Fruit fly (Drosophila melanogaster) whole organism, embryonic: ENCODE measurements around the gene Cypl.

ENCODE experiments used
- CG1024 ChIP-seq: fragments of 200-800 bp; sonication (Bioruptor generic); IDR thresholded peaks from 2 replicates; pipeline ENCODE4 v1.3.6; 2022; ENCODE audit warnings: missing biosample characterization, missing genetic modification characterization
- CG10462 ChIP-seq: fragments of 200-800 bp; sonication (Bioruptor generic); optimal IDR thresholded peaks from 2 replicates; lab custom pipeline; 2016; ENCODE audit warnings: missing biosample characterization, missing genetic modification characterization
- CG11398 ChIP-seq: fragments of 200-800 bp; sonication (Bioruptor generic); optimal IDR thresholded peaks from 2 replicates; lab custom pipeline; 2016; ENCODE audit warnings: missing biosample characterization, missing genetic modification characterization
- CG12155 ChIP-seq: fragments of 200-800 bp; sonication (Bioruptor generic); optimal IDR thresholded peaks from 3 replicates; lab custom pipeline; 2016; ENCODE audit warnings: missing biosample characterization, missing genetic modification characterization
- CG13296 ChIP-seq: fragments of 200-800 bp; sonication (Bioruptor generic); optimal IDR thresholded peaks from 3 replicates; lab custom pipeline; 2018; ENCODE audit warnings: missing biosample characterization, mild to moderate bottlenecking, missing genetic modification characterization
- CG14860 ChIP-seq: fragments of 200-800 bp; sonication (Bioruptor generic); IDR thresholded peaks from 3 replicates; pipeline ENCODE4 v1.3.6; 2022; ENCODE audit warnings: missing biosample characterization, missing genetic modification characterization; ENCODE audit not compliant: partially characterized antibody
- CG16815 ChIP-seq: fragments of 200-800 bp; sonication (Bioruptor generic); optimal IDR thresholded peaks from 3 replicates; lab custom pipeline; 2017; ENCODE audit warnings: missing biosample characterization, mild to moderate bottlenecking, missing genetic modification characterization
- CG16863 ChIP-seq: fragments of 200-800 bp; sonication (Bioruptor generic); optimal IDR thresholded peaks from 3 replicates; lab custom pipeline; 2016; ENCODE audit warnings: missing biosample characterization, missing genetic modification characterization
- CG18011 ChIP-seq: fragments of 200-800 bp; sonication (Bioruptor generic); optimal IDR thresholded peaks from 2 replicates; lab custom pipeline; 2017; ENCODE audit warnings: missing biosample characterization, missing genetic modification characterization, mild to moderate bottlenecking, moderate library complexity, missing genotype
- CG30020 ChIP-seq: fragments of 200-800 bp; optimal IDR thresholded peaks from 2 replicates; lab custom pipeline; 2019; ENCODE audit warnings: missing biosample characterization, mild to moderate bottlenecking, missing genetic modification characterization, moderate library complexity
- CG3407 ChIP-seq: fragments of 200-800 bp; sonication (Bioruptor generic); optimal IDR thresholded peaks from 2 replicates; lab custom pipeline; 2018; ENCODE audit warnings: missing biosample characterization, mild to moderate bottlenecking, missing genetic modification characterization
- CG34422 ChIP-seq: fragments of 200-800 bp; sonication (Bioruptor generic); IDR thresholded peaks from 3 replicates; pipeline ENCODE4 v1.3.6; 2022; ENCODE audit warnings: missing biosample characterization, missing genetic modification characterization
- CG3838 ChIP-seq: fragments of 200-800 bp; sonication (Bioruptor generic); optimal IDR thresholded peaks from 3 replicates; lab custom pipeline; 2016; ENCODE audit warnings: missing biosample characterization, missing genetic modification characterization
- CG4328 ChIP-seq: fragments of 200-800 bp; sonication (Bioruptor generic); optimal IDR thresholded peaks from 3 replicates; lab custom pipeline; 2017; ENCODE audit warnings: missing biosample characterization, missing genetic modification reagents, missing genetic modification characterization
- CG4820 ChIP-seq: fragments of 200-800 bp; sonication (Bioruptor generic); optimal IDR thresholded peaks from 3 replicates; lab custom pipeline; 2016; ENCODE audit warnings: missing biosample characterization, missing genetic modification characterization
- CG5245 ChIP-seq: fragments of 200-800 bp; sonication (Bioruptor generic); optimal IDR thresholded peaks from 3 replicates; lab custom pipeline; 2016; ENCODE audit warnings: missing biosample characterization, missing genetic modification characterization
- CG6175 ChIP-seq: fragments of 200-800 bp; sonication (Bioruptor generic); IDR thresholded peaks from 3 replicates; pipeline ENCODE4 v1.3.6; 2022; ENCODE audit warnings: missing biosample characterization, missing genetic modification characterization
- CG7556 ChIP-seq: fragments of 200-800 bp; sonication (Bioruptor generic); optimal IDR thresholded peaks from 2 replicates; lab custom pipeline; 2017; ENCODE audit warnings: missing biosample characterization, mild to moderate bottlenecking, missing genetic modification characterization
- CG7928 ChIP-seq: fragments of 200-800 bp; sonication (Bioruptor generic); optimal IDR thresholded peaks from 2 replicates; lab custom pipeline; 2017; ENCODE audit warnings: missing biosample characterization, mild to moderate bottlenecking, missing genetic modification characterization
- CG9437 ChIP-seq: fragments of 200-800 bp; sonication (Bioruptor generic); optimal IDR thresholded peaks from 2 replicates; lab custom pipeline; 2018; ENCODE audit warnings: missing biosample characterization, mild to moderate bottlenecking, missing genetic modification characterization
- CHES-1-like ChIP-seq: fragments of 200-800 bp; sonication (Bioruptor generic); optimal IDR thresholded peaks from 2 replicates; lab custom pipeline; 2016; ENCODE audit warnings: missing biosample characterization, missing genetic modification characterization
- Dek ChIP-seq: fragments of 200-800 bp; sonication (Bioruptor generic); optimal IDR thresholded peaks from 3 replicates; lab custom pipeline; 2019; ENCODE audit warnings: missing biosample characterization, mild to moderate bottlenecking, missing genetic modification characterization, moderate library complexity
- Dfd ChIP-seq, 2 experiments: fragments of >200 bp; optimal IDR thresholded peaks; 2 replicates each; lab custom pipeline; 2017; ENCODE audit warnings: missing biosample characterization in 2 of 2, missing genetic modification characterization in 2 of 2
- Drgx ChIP-seq: fragments of 200-800 bp; sonication (Bioruptor generic); IDR thresholded peaks from 2 replicates; pipeline ENCODE4 v1.3.6; 2022; ENCODE audit warnings: missing biosample characterization, missing genetic modification characterization
- Ets65A ChIP-seq: fragments of 200-800 bp; sonication (Bioruptor generic); peaks from one replicate; lab custom pipeline; 2016; ENCODE audit warnings: missing biosample characterization, missing genetic modification characterization
- HmgD ChIP-seq: fragments of 200-800 bp; sonication (Bioruptor generic); optimal IDR thresholded peaks from 3 replicates; lab custom pipeline; 2016; ENCODE audit warnings: missing biosample characterization, missing genetic modification characterization
- Jarid2 ChIP-seq: fragments of 200-800 bp; sonication (Bioruptor generic); optimal IDR thresholded peaks from 3 replicates; lab custom pipeline; 2017; ENCODE audit warnings: mild to moderate bottlenecking, missing biosample characterization, missing genetic modification reagents, missing genetic modification characterization
- PHDP ChIP-seq: fragments of 200-800 bp; sonication (Bioruptor generic); optimal IDR thresholded peaks from 3 replicates; lab custom pipeline; 2018; ENCODE audit warnings: missing biosample characterization, mild to moderate bottlenecking, missing genetic modification characterization, moderate library complexity
- ase ChIP-seq: fragments of 200-800 bp; sonication (Bioruptor generic); IDR thresholded peaks from 3 replicates; pipeline ENCODE4 v1.3.6; 2022; ENCODE audit warnings: missing biosample characterization, missing genetic modification characterization
- bigmax ChIP-seq: fragments of 200-800 bp; sonication (Bioruptor generic); optimal IDR thresholded peaks from 2 replicates; lab custom pipeline; 2018; ENCODE audit warnings: missing biosample characterization, mild to moderate bottlenecking, missing genetic modification characterization
- bowl ChIP-seq: fragments of 200-800 bp; sonication (Bioruptor generic); IDR thresholded peaks from 2 replicates; pipeline ENCODE4 v1.3.6; 2022; ENCODE audit warnings: missing biosample characterization, missing genetic modification characterization
- esg ChIP-seq: fragments of 200-800 bp; sonication (Bioruptor generic); conservative IDR thresholded peaks from 2 replicates; pipeline ENCODE4 v1.3.6; 2022; ENCODE audit warnings: missing biosample characterization, missing genetic modification characterization
- eve ChIP-seq, 2 experiments: fragments of >200 bp; optimal IDR thresholded peaks; 2 replicates each; lab custom pipeline; 2017; ENCODE audit warnings: missing biosample characterization in 2 of 2, missing genetic modification characterization in 2 of 2
- exex ChIP-seq: fragments of 200-800 bp; sonication (Bioruptor generic); optimal IDR thresholded peaks from 4 replicates; lab custom pipeline; 2018; ENCODE audit warnings: missing biosample characterization, mild to moderate bottlenecking, missing genetic modification characterization, moderate library complexity
- hb ChIP-seq: fragments of 200-800 bp; sonication (Bioruptor generic); IDR thresholded peaks from 3 replicates; pipeline ENCODE4 v1.3.6; 2022; ENCODE audit warnings: missing biosample characterization, missing genetic modification characterization; ENCODE audit not compliant: partially characterized antibody
- hkb ChIP-seq, 2 experiments: fragments of 200-800 bp in 1 of 2; fragments of >200 bp in 1 of 2; sonication (Bioruptor generic) in 1 of 2; IDR thresholded peaks in 1 of 2; optimal IDR thresholded peaks in 1 of 2; 2 replicates each; pipeline versions ENCODE4 v1.3.6 to Lab custom; 2017 to 2022; ENCODE audit warnings: missing biosample characterization in 1 of 2, missing genetic modification characterization in 1 of 2
- klu ChIP-seq: fragments of 200-800 bp; sonication (Bioruptor generic); IDR thresholded peaks from 2 replicates; pipeline ENCODE4 v1.3.6; 2022; ENCODE audit warnings: missing biosample characterization, missing genetic modification characterization
- knrl ChIP-seq: fragments of 200-800 bp; sonication (Bioruptor generic); IDR thresholded peaks from 3 replicates; pipeline ENCODE4 v1.3.6; 2022; ENCODE audit warnings: missing biosample characterization, missing genetic modification characterization; ENCODE audit not compliant: partially characterized antibody
- luna ChIP-seq: fragments of 200-800 bp; sonication (Bioruptor generic); optimal IDR thresholded peaks from 2 replicates; lab custom pipeline; 2016; ENCODE audit warnings: missing biosample characterization, missing genetic modification characterization
- prd ChIP-seq, 3 experiments: fragments of >200 bp in 2 of 3; fragments of 200-800 bp in 1 of 3; sonication (Bioruptor generic) in 1 of 3; optimal IDR thresholded peaks in 2 of 3; IDR thresholded peaks in 1 of 3; 2 replicates in 2 of 3; 3 replicates in 1 of 3; pipeline versions ENCODE4 v1.3.6 to Lab custom; 2017 to 2022; ENCODE audit warnings: missing biosample characterization in 1 of 3, missing genetic modification characterization in 1 of 3
- schlank ChIP-seq: fragments of 200-800 bp; sonication (Bioruptor generic); optimal IDR thresholded peaks from 2 replicates; lab custom pipeline; 2018; ENCODE audit warnings: missing biosample characterization, mild to moderate bottlenecking, missing genetic modification characterization
- sens ChIP-seq: fragments of 200-800 bp; sonication (Bioruptor generic); peaks from one replicate; lab custom pipeline; 2016; ENCODE audit warnings: missing biosample characterization, missing genetic modification characterization
- sisA ChIP-seq: fragments of 200-800 bp; sonication (Bioruptor generic); IDR thresholded peaks from 2 replicates; pipeline ENCODE4 v1.3.6; 2022; ENCODE audit warnings: missing biosample characterization, missing genetic modification characterization
- so ChIP-seq: fragments of 200-800 bp; sonication (Bioruptor generic); IDR thresholded peaks from 3 replicates; pipeline ENCODE4 v1.3.6; 2022; ENCODE audit warnings: missing biosample characterization, missing genetic modification characterization
- tin ChIP-seq: fragments of 200-800 bp; sonication (Bioruptor generic); optimal IDR thresholded peaks from 3 replicates; lab custom pipeline; 2016; ENCODE audit warnings: missing biosample characterization, missing genetic modification characterization
- tll ChIP-seq, 2 experiments: fragments of 200-800 bp in 1 of 2; fragments of >200 bp in 1 of 2; sonication (Bioruptor generic) in 1 of 2; optimal IDR thresholded peaks; 2 replicates each; lab custom pipeline; 2017 to 2019; ENCODE audit warnings: missing biosample characterization in 2 of 2, missing genetic modification characterization in 2 of 2, mild to moderate bottlenecking in 1 of 2, moderate library complexity in 1 of 2
- vfl ChIP-seq: fragments of 200-800 bp; sonication (Bioruptor generic); optimal IDR thresholded peaks from 2 replicates; lab custom pipeline; 2016; ENCODE audit warnings: missing biosample characterization, missing genetic modification characterization
- vvl ChIP-seq: fragments of 200-800 bp; sonication (Bioruptor generic); IDR thresholded peaks from 2 replicates; pipeline ENCODE4 v1.3.6; 2022; ENCODE audit warnings: missing biosample characterization, missing genetic modification characterization
- z ChIP-seq: fragments of 200-800 bp; sonication (Bioruptor generic); IDR thresholded peaks from 3 replicates; pipeline ENCODE4 v1.3.6; 2022; ENCODE audit warnings: missing biosample characterization, missing genetic modification characterization
- zen ChIP-seq: fragments of 200-800 bp; sonication (Bioruptor generic); optimal IDR thresholded peaks from 3 replicates; lab custom pipeline; 2018; ENCODE audit warnings: missing biosample characterization, mild to moderate bottlenecking, missing genetic modification characterization, moderate library complexity

Cypl gene

DNA sequence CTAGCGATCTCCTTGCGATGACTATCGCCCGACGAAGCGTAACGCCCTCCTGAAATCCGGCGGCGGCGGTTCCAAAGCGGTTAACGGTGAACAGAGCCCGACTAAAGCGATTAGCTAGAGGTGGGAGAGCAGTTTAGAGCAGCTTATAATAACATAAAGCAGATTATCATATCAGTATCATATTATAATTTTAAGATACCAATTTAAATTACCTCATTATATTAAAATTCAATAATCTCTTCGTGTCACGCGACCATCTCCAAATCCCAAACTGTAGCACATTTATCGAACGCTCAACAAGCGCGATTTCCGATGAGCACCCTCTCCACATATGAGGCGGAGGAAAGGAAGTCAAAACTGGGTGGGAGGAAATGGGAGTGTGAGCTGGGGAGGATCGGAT lies 8.9 kb downstream of the Cypl start (continued):
- peak; percentile 22; the same call in 1 of the 2 replicates for TF ChIP-seq esg (GFP tag; lab: Robert Waterston, UW)
- TF ChIP-seq CG16815 (GFP tag; lab: Kevin White, UChicago) = no peak
- TF ChIP-seq Jarid2 (GFP tag; lab: Kevin White, UChicago) = no peak
- TF ChIP-seq CG14860 = no peak; the same call in 2 of the 3 replicates
- TF ChIP-seq hkb (optimal IDR thresholded peaks at IDR 0.05; lab: Kevin White, UChicago) = no peak
- peak; percentile 65 for TF ChIP-seq hkb (GFP tag; IDR thresholded peaks at IDR 0.05; lab: Robert Waterston, UW)
- TF ChIP-seq vfl (GFP tag; lab: Kevin White, UChicago) = no peak
- no peak for TF ChIP-seq luna (GFP tag; lab: Kevin White, UChicago)
- no peak for TF ChIP-seq CG13296 (GFP tag; lab: Kevin White, UChicago)
- no peak for TF ChIP-seq CG30020 (tag; lab: Kevin White, UChicago)
- TF ChIP-seq CG5245 (GFP tag; lab: Kevin White, UChicago) = no peak
- TF ChIP-seq CG3407 (GFP tag; lab: Kevin White, UChicago) = no peak
- no peak for TF ChIP-seq prd (optimal IDR thresholded peaks at IDR 0.05; lab: Kevin White, UChicago)
- TF ChIP-seq prd (GFP tag; IDR thresholded peaks at IDR 0.05; lab: Robert Waterston, UW) = peak; percentile 44; the same call in 2 of the 3 replicates
- TF ChIP-seq CG11398 (GFP tag; lab: Kevin White, UChicago) = no peak
- TF ChIP-seq CG12155 = no peak
- TF ChIP-seq hb (GFP tag; lab: Robert Waterston, UW) = no peak
- 0 out of 3 replicates have a peak, but pooled peaks have one; percentile 20 for TF ChIP-seq CG34422 (GFP tag; lab: Robert Waterston, UW)
- TF ChIP-seq vvl (GFP tag; lab: Robert Waterston, UW) = peak; percentile 70
- TF ChIP-seq sens (GFP tag; lab: Kevin White, UChicago) = peak; percentile 70
- TF ChIP-seq HmgD (GFP tag; lab: Kevin White, UChicago) = no peak
- TF ChIP-seq CG6175 = no peak
- no peak for TF ChIP-seq eve (GFP tag; optimal IDR thresholded peaks at IDR 0.05; lab: Kevin White, UChicago)
- TF ChIP-seq CG9437 (GFP tag; lab: Kevin White, UChicago) = peak; percentile 2
- TF ChIP-seq Drgx (GFP tag; lab: Robert Waterston, UW) = 0 out of 2 replicates have a peak, but pooled peaks have one; percentile 28
- TF ChIP-seq schlank (tag; lab: Kevin White, UChicago) = no peak
- TF ChIP-seq ase (GFP tag; lab: Robert Waterston, UW) = no peak; the same call in 2 of the 3 replicates
- TF ChIP-seq CG7928 (GFP tag; lab: Kevin White, UChicago) = no peak
- TF ChIP-seq CG3838 (GFP tag; lab: Kevin White, UChicago) = no peak
- no peak for TF ChIP-seq zen
- TF ChIP-seq so (GFP tag; lab: Robert Waterston, UW) = peak; percentile 65; the same call in 1 of the 3 replicates
- no peak for TF ChIP-seq Ets65A (GFP tag; lab: Kevin White, UChicago)
- TF ChIP-seq exex (tag; lab: Kevin White, UChicago) = no peak
- no peak for TF ChIP-seq CG4328 (GFP tag; lab: Kevin White, UChicago)
- TF ChIP-seq CHES-1-like (GFP tag; lab: Kevin White, UChicago) = no peak
- TF ChIP-seq bigmax (GFP tag; lab: Kevin White, UChicago) = no peak
- TF ChIP-seq CG4820 (GFP tag; lab: Kevin White, UChicago) = no peak
- no peak for TF ChIP-seq z (GFP tag; lab: Robert Waterston, UW)
- TF ChIP-seq CG16863 (GFP tag; lab: Kevin White, UChicago) = no peak
- TF ChIP-seq PHDP (tag; lab: Kevin White, UChicago) = peak; percentile 3
- TF ChIP-seq tin (GFP tag; lab: Kevin White, UChicago) = no peak
- TF ChIP-seq Dek = no peak
- TF ChIP-seq knrl (GFP tag; lab: Robert Waterston, UW) = peak; percentile 9; the same call in 1 of the 3 replicates
- TF ChIP-seq sisA = 0 out of 2 replicates have a peak, but pooled peaks have one; percentile 14
- TF ChIP-seq klu (GFP tag; lab: Robert Waterston, UW) = no peak
- TF ChIP-seq CG1024 (GFP tag; lab: Robert Waterston, UW) = no peak
- no peak for TF ChIP-seq CG10462 (GFP tag; lab: Kevin White, UChicago)
- TF ChIP-seq tll (GFP tag; optimal IDR thresholded peaks at IDR 0.05; lab: Kevin White, UChicago) = no peak
- TF ChIP-seq CG18011 (GFP tag; lab: Kevin White, UChicago) = no peak
- no peak for TF ChIP-seq bowl
- TF ChIP-seq CG7556 (GFP tag; lab: Kevin White, UChicago) = no peak
- TF ChIP-seq Dfd (GFP tag; optimal IDR thresholded peaks at IDR 0.05; lab: Kevin White, UChicago) = no peak
